Worm (Caenorhabditis elegans) whole organism, midembryonic: ENCODE data around the gene F21C10.7.

Source experiments
- cog-1 ChIP-seq: sonication (generic microtip); optimal IDR thresholded peaks from 2 replicates; lab custom pipeline; 2016; ENCODE audit warnings: missing genetic modification characterization, missing compliant biosample characterization
- med-1 ChIP-seq: sonication (generic microtip); optimal IDR thresholded peaks from 2 replicates; lab custom pipeline; 2017; ENCODE audit warnings: missing genetic modification characterization, mild to moderate bottlenecking, missing compliant biosample characterization, antibody characterized with exemption, missing genetic modification reagents; ENCODE audit not compliant: insufficient read depth
- ref-1 ChIP-seq: fragments of 200-800 bp; sonication (Bioruptor generic); conservative IDR thresholded peaks from 2 replicates; pipeline ENCODE4 v1.3.6; 2022; ENCODE audit warnings: missing genetic modification reagents, missing genetic modification characterization, missing compliant biosample characterization
- tab-1 ChIP-seq: fragments of 200-800 bp; sonication (Bioruptor generic); IDR thresholded peaks from 2 replicates; pipeline ENCODE4 v1.3.6; 2022; ENCODE audit warnings: missing genetic modification characterization, missing compliant biosample characterization

- TF ChIP-seq tab-1 (GFP tag; lab: Robert Waterston, UW) (no peak), cog-1 (tag; lab: Kevin White, UChicago) (no peak), med-1 (GFP tag; lab: Kevin White, UChicago) (no peak), ref-1 (no peak)
Observed at ce11 chrV:9092209-9092608, 20.4 kb upstream of the F21C10.7 start, which contains the start of gene T27E4.1.
